Fruit fly (Drosophila melanogaster) whole organism, prepupa: Measurements from ENCODE around the gene CG34056.
A peak's percentile ranks its signal among the peaks of the same experiment; 100 is the strongest.

ENCODE experiments used
- CG10631 ChIP-seq: fragments of 200-800 bp; sonication (Bioruptor generic); optimal IDR thresholded peaks from 2 replicates; lab custom pipeline; 2016; ENCODE audit warnings: missing biosample characterization, missing genetic modification characterization
- CG10669 ChIP-seq: fragments of 200-800 bp; sonication (Bioruptor generic); optimal IDR thresholded peaks from 3 replicates; lab custom pipeline; 2018; ENCODE audit warnings: missing biosample characterization, mild to moderate bottlenecking, missing genetic modification characterization, moderate library complexity
- CG11762 ChIP-seq: fragments of 200-800 bp; sonication (Bioruptor generic); optimal IDR thresholded peaks from 3 replicates; lab custom pipeline; 2016; ENCODE audit warnings: missing biosample characterization, missing genetic modification characterization; ENCODE audit not compliant: insufficient read depth
- CG11902 ChIP-seq: fragments of 200-800 bp; sonication (Bioruptor generic); optimal IDR thresholded peaks from 3 replicates; lab custom pipeline; 2016; ENCODE audit warnings: missing biosample characterization, missing genetic modification characterization
- CG15336 ChIP-seq: fragments of 200-800 bp; sonication (Bioruptor generic); IDR thresholded peaks from 2 replicates; pipeline ENCODE4 v1.3.6; 2022; ENCODE audit warnings: missing biosample characterization, missing genetic modification characterization
- CG1621 ChIP-seq: fragments of 200-800 bp; sonication (Bioruptor generic); optimal IDR thresholded peaks from 3 replicates; lab custom pipeline; 2018; ENCODE audit warnings: missing biosample characterization, mild to moderate bottlenecking, missing genetic modification characterization
- CG16779 ChIP-seq: fragments of 200-800 bp; sonication (Bioruptor generic); optimal IDR thresholded peaks from 3 replicates; lab custom pipeline; 2017; ENCODE audit warnings: missing biosample characterization, mild to moderate bottlenecking, missing genetic modification characterization
- CG32006 ChIP-seq: fragments of 200-800 bp; sonication (Bioruptor generic); optimal IDR thresholded peaks from 3 replicates; lab custom pipeline; 2017; ENCODE audit warnings: missing biosample characterization, mild to moderate bottlenecking, missing genetic modification characterization
- CG34406 ChIP-seq: fragments of 200-800 bp; sonication (Bioruptor generic); optimal IDR thresholded peaks from 3 replicates; lab custom pipeline; 2016; ENCODE audit warnings: missing biosample characterization, missing genetic modification characterization
- CG3919 ChIP-seq: fragments of 200-800 bp; sonication (Bioruptor generic); optimal IDR thresholded peaks from 3 replicates; lab custom pipeline; 2016; ENCODE audit warnings: missing biosample characterization, missing genetic modification characterization
- CG4318 ChIP-seq: fragments of 200-800 bp; sonication (Bioruptor generic); optimal IDR thresholded peaks from 3 replicates; lab custom pipeline; 2017; ENCODE audit warnings: missing biosample characterization, mild to moderate bottlenecking, missing genetic modification characterization
- CG6163 ChIP-seq: fragments of 200-800 bp; sonication (Bioruptor generic); IDR thresholded peaks from 3 replicates; pipeline ENCODE4 v1.3.6; 2022; ENCODE audit warnings: missing biosample characterization, missing genetic modification characterization
- CG6276 ChIP-seq: fragments of 200-800 bp; sonication (Bioruptor generic); optimal IDR thresholded peaks from 2 replicates; lab custom pipeline; 2017; ENCODE audit warnings: missing biosample characterization, mild to moderate bottlenecking, missing genetic modification characterization
- CG6792 ChIP-seq: fragments of 200-800 bp; sonication (Bioruptor generic); optimal IDR thresholded peaks from 3 replicates; lab custom pipeline; 2016; ENCODE audit warnings: missing biosample characterization, missing genetic modification characterization
- CG6808 ChIP-seq: fragments of 200-800 bp; sonication (Bioruptor generic); optimal IDR thresholded peaks from 3 replicates; lab custom pipeline; 2017; ENCODE audit warnings: missing biosample characterization, missing genetic modification characterization, mild to moderate bottlenecking, moderate library complexity, missing genetic modification reagents
- CG6854 ChIP-seq: fragments of 200-800 bp; sonication (Bioruptor generic); optimal IDR thresholded peaks from 2 replicates; lab custom pipeline; 2017; ENCODE audit warnings: missing biosample characterization, mild to moderate bottlenecking, missing genetic modification characterization
- CG7368 ChIP-seq: fragments of 200-800 bp; sonication (Bioruptor generic); optimal IDR thresholded peaks from 3 replicates; lab custom pipeline; 2016; ENCODE audit warnings: missing biosample characterization, missing genetic modification characterization
- CG8119 ChIP-seq: fragments of 200-800 bp; sonication (Bioruptor generic); IDR thresholded peaks from 3 replicates; pipeline ENCODE4 v1.3.6; 2022; ENCODE audit warnings: missing biosample characterization, missing genetic modification characterization
- CG8319 ChIP-seq: fragments of 200-800 bp; sonication (Bioruptor generic); optimal IDR thresholded peaks from 3 replicates; lab custom pipeline; 2016; ENCODE audit warnings: missing biosample characterization, missing genetic modification characterization
- CG9139 ChIP-seq: fragments of 200-800 bp; sonication (Bioruptor generic); optimal IDR thresholded peaks from 3 replicates; lab custom pipeline; 2017; ENCODE audit warnings: missing biosample characterization, mild to moderate bottlenecking, missing genetic modification characterization
- Eip75B ChIP-seq: fragments of 200-800 bp; sonication (Bioruptor generic); optimal IDR thresholded peaks from 3 replicates; lab custom pipeline; 2016; ENCODE audit warnings: missing biosample characterization, missing genetic modification characterization
- Eip93F ChIP-seq: fragments of 200-800 bp; sonication (Bioruptor generic); optimal IDR thresholded peaks from 2 replicates; lab custom pipeline; 2016; ENCODE audit warnings: missing biosample characterization, mild to moderate bottlenecking, missing genetic modification characterization
- Ets21C ChIP-seq: fragments of 200-800 bp; sonication (Bioruptor generic); optimal IDR thresholded peaks from 3 replicates; lab custom pipeline; 2016; ENCODE audit warnings: missing biosample characterization, missing genetic modification characterization
- Ets96B ChIP-seq: fragments of 200-800 bp; optimal IDR thresholded peaks from 2 replicates; lab custom pipeline; 2019; ENCODE audit warnings: missing biosample characterization, mild to moderate bottlenecking, missing genetic modification characterization, moderate library complexity
- Gug ChIP-seq: fragments of 200-800 bp; sonication (Bioruptor generic); IDR thresholded peaks from 2 replicates; pipeline ENCODE4 v1.3.6; 2022; ENCODE audit warnings: missing biosample characterization, missing genetic modification characterization
- Hr38 ChIP-seq: sonication (Bioruptor generic); optimal IDR thresholded peaks from 2 replicates; lab custom pipeline; 2016; ENCODE audit warnings: missing biosample characterization, missing genetic modification characterization
- Hr39 ChIP-seq: fragments of 200-800 bp; sonication (Bioruptor generic); optimal IDR thresholded peaks from 2 replicates; lab custom pipeline; 2016; ENCODE audit warnings: missing biosample characterization, missing genetic modification characterization
- Hr4 ChIP-seq: fragments of 200-800 bp; sonication (Bioruptor generic); optimal IDR thresholded peaks from 3 replicates; lab custom pipeline; 2016; ENCODE audit warnings: missing biosample characterization, missing genetic modification characterization
- Lpt ChIP-seq: fragments of 200-800 bp; sonication (Bioruptor generic); optimal IDR thresholded peaks from 3 replicates; lab custom pipeline; 2016; ENCODE audit warnings: missing biosample characterization, missing genetic modification characterization
- Met ChIP-seq: fragments of 200-800 bp; sonication (Bioruptor generic); optimal IDR thresholded peaks from 3 replicates; lab custom pipeline; 2016; ENCODE audit warnings: missing biosample characterization, missing genetic modification characterization
- OdsH ChIP-seq: fragments of 200-800 bp; sonication (Bioruptor generic); optimal IDR thresholded peaks from 3 replicates; lab custom pipeline; 2016; ENCODE audit warnings: missing biosample characterization, missing genetic modification characterization
- Smox ChIP-seq: fragments of 200-800 bp; sonication (Bioruptor generic); optimal IDR thresholded peaks from 3 replicates; lab custom pipeline; 2016; ENCODE audit warnings: missing biosample characterization, missing genetic modification characterization
- Sox102F ChIP-seq: fragments of 200-800 bp; sonication (Bioruptor generic); optimal IDR thresholded peaks from 2 replicates; lab custom pipeline; 2016; ENCODE audit warnings: missing biosample characterization, mild to moderate bottlenecking, missing genetic modification characterization
- Sox14 ChIP-seq: fragments of 200-800 bp; sonication (Bioruptor generic); optimal IDR thresholded peaks from 3 replicates; lab custom pipeline; 2016; ENCODE audit warnings: missing biosample characterization, missing genetic modification characterization
- Sox15 ChIP-seq: fragments of 200-800 bp; sonication (Bioruptor generic); optimal IDR thresholded peaks from 3 replicates; lab custom pipeline; 2016; ENCODE audit warnings: missing biosample characterization, missing genetic modification characterization
- achi ChIP-seq: fragments of 200-800 bp; sonication (Bioruptor generic); optimal IDR thresholded peaks from 3 replicates; lab custom pipeline; 2016; ENCODE audit warnings: missing biosample characterization, missing genetic modification characterization
- acj6 ChIP-seq: fragments of 200-800 bp; sonication (Bioruptor generic); optimal IDR thresholded peaks from 3 replicates; lab custom pipeline; 2016; ENCODE audit warnings: missing biosample characterization, missing genetic modification characterization
- dac ChIP-seq: fragments of 200-800 bp; sonication (Bioruptor generic); optimal IDR thresholded peaks from 2 replicates; lab custom pipeline; 2017; ENCODE audit warnings: missing biosample characterization, mild to moderate bottlenecking, missing genetic modification characterization
- dsx ChIP-seq: fragments of 200-800 bp; optimal IDR thresholded peaks from 3 replicates; lab custom pipeline; 2019; ENCODE audit warnings: missing biosample characterization, mild to moderate bottlenecking, missing genetic modification characterization, moderate library complexity; ENCODE audit not compliant: poor library complexity, severe bottlenecking
- esn ChIP-seq: fragments of 200-800 bp; sonication (Bioruptor generic); optimal IDR thresholded peaks from 2 replicates; lab custom pipeline; 2016; ENCODE audit warnings: missing biosample characterization, mild to moderate bottlenecking, missing genetic modification characterization, moderate library complexity
- fd59A ChIP-seq: fragments of 200-800 bp; sonication (Bioruptor generic); optimal IDR thresholded peaks from 2 replicates; lab custom pipeline; 2017; ENCODE audit warnings: missing biosample characterization, mild to moderate bottlenecking, missing genetic modification characterization, missing genetic modification reagents
- fd85E ChIP-seq: fragments of 200-800 bp; sonication (Bioruptor generic); optimal IDR thresholded peaks from 3 replicates; lab custom pipeline; 2016; ENCODE audit warnings: missing biosample characterization, missing genetic modification characterization
- fkh ChIP-seq: fragments of 200-800 bp; sonication (Bioruptor generic); optimal IDR thresholded peaks from 3 replicates; lab custom pipeline; 2017; ENCODE audit warnings: missing biosample characterization, mild to moderate bottlenecking, missing genetic modification characterization, moderate library complexity
- lz ChIP-seq: fragments of 200-800 bp; sonication (Bioruptor generic); optimal IDR thresholded peaks from 3 replicates; lab custom pipeline; 2016; ENCODE audit warnings: missing biosample characterization, missing genetic modification characterization
- net ChIP-seq: fragments of 200-800 bp; sonication (Bioruptor generic); optimal IDR thresholded peaks from 3 replicates; lab custom pipeline; 2016; ENCODE audit warnings: missing biosample characterization, missing genetic modification characterization
- pdm3 ChIP-seq: fragments of 200-800 bp; sonication (Bioruptor generic); optimal IDR thresholded peaks from 3 replicates; lab custom pipeline; 2016; ENCODE audit warnings: missing biosample characterization, missing genetic modification characterization
- salr ChIP-seq, 2 experiments: fragments of 200-800 bp; sonication (Bioruptor generic); optimal IDR thresholded peaks; 3 replicates each; lab custom pipeline; 2016 to 2018; ENCODE audit warnings: missing biosample characterization in 2 of 2, missing genetic modification characterization in 2 of 2, mild to moderate bottlenecking in 1 of 2
- spab ChIP-seq: fragments of 200-800 bp; sonication (Bioruptor generic); optimal IDR thresholded peaks from 2 replicates; lab custom pipeline; 2017; ENCODE audit warnings: missing biosample characterization, mild to moderate bottlenecking, missing genetic modification characterization, missing genetic modification reagents
- ss ChIP-seq, 2 experiments: fragments of 200-800 bp; sonication (Bioruptor generic); optimal IDR thresholded peaks; 2 replicates in 1 of 2; 3 replicates in 1 of 2; lab custom pipeline; 2017 to 2018; ENCODE audit warnings: mild to moderate bottlenecking in 2 of 2, missing biosample characterization in 2 of 2, missing genetic modification characterization in 2 of 2, moderate library complexity in 1 of 2
- topi ChIP-seq: fragments of 200-800 bp; sonication (Bioruptor generic); optimal IDR thresholded peaks from 3 replicates; lab custom pipeline; 2016; ENCODE audit warnings: missing biosample characterization, missing genetic modification characterization
- vri ChIP-seq: fragments of 200-800 bp; sonication (Bioruptor generic); optimal IDR thresholded peaks from 3 replicates; lab custom pipeline; 2016; ENCODE audit warnings: missing biosample characterization, mild to moderate bottlenecking, missing genetic modification characterization

Gene CG34056

dm6 chr3L:907673-908323 lies 12.0 kb downstream of the CG34056 start:
- TF ChIP-seq CG11902 (GFP tag; lab: Kevin White, UChicago) (peak; percentile 9), Hr38 (no peak), CG15336 (GFP tag; lab: Robert Waterston, UW) (no peak), Sox15 (GFP tag; lab: Kevin White, UChicago) (no peak), Sox102F (GFP tag; lab: Kevin White, UChicago) (peak; percentile 56), Smox (GFP tag; lab: Kevin White, UChicago) (peak; percentile 53), dac (GFP tag; lab: Kevin White, UChicago) (no peak), Eip93F (GFP tag; lab: Kevin White, UChicago) (no peak), fd85E (no peak), pdm3 (GFP tag; lab: Kevin White, UChicago) (peak; percentile 41), topi (GFP tag; lab: Kevin White, UChicago) (peak; percentile 53), CG10669 (GFP tag; lab: Kevin White, UChicago) (peak; percentile 54), Ets96B (peak; percentile 38), salr (GFP tag; optimal IDR thresholded peaks at IDR 0.05; lab: Kevin White, UChicago) (peak in 1 of 2 experiments; percentile 25), CG8119 (no peak), Met (peak; percentile 62), CG6276 (no peak), CG4318 (GFP tag; lab: Kevin White, UChicago) (no peak), CG6792 (GFP tag; lab: Kevin White, UChicago) (peak; percentile 40), achi (GFP tag; lab: Kevin White, UChicago) (no peak), CG9139 (GFP tag; lab: Kevin White, UChicago) (no peak), Eip75B (peak; percentile 33), spab (GFP tag; lab: Kevin White, UChicago) (peak; percentile 2), fkh (GFP tag; lab: Kevin White, UChicago) (no peak), CG6854 (no peak), CG34406 (peak; percentile 21), CG7368 (peak; percentile 15), esn (peak; percentile 57), net (GFP tag; lab: Kevin White, UChicago) (peak; percentile 9), dsx (GFP tag; lab: Kevin White, UChicago) (peak; percentile 2), vri (GFP tag; lab: Kevin White, UChicago) (peak; percentile 52), lz (GFP tag; lab: Kevin White, UChicago) (peak; percentile 50), CG3919 (GFP tag; lab: Kevin White, UChicago) (peak; percentile 56), CG6163 (GFP tag; lab: Robert Waterston, UW) (peak; percentile 69; the same call in 1 of the 3 replicates), Ets21C (GFP tag; lab: Kevin White, UChicago) (peak; percentile 29), Lpt (GFP tag; lab: Kevin White, UChicago) (no peak), CG10631 (GFP tag; lab: Kevin White, UChicago) (no peak), CG1621 (tag; lab: Kevin White, UChicago) (peak; percentile 8), CG8319 (GFP tag; lab: Kevin White, UChicago) (peak; percentile 38), Hr39 (GFP tag; lab: Kevin White, UChicago) (peak; percentile 62), CG16779 (tag; lab: Kevin White, UChicago) (peak; percentile 5), Gug (GFP tag; lab: Robert Waterston, UW) (no peak), Hr4 (GFP tag; lab: Kevin White, UChicago) (no peak), fd59A (GFP tag; lab: Kevin White, UChicago) (peak; percentile 5), CG32006 (no peak), ss (GFP tag; optimal IDR thresholded peaks at IDR 0.05; lab: Kevin White, UChicago) (peak in 1 of 2 experiments; percentile 58), CG11762 (GFP tag; lab: Kevin White, UChicago) (no peak), acj6 (GFP tag; lab: Kevin White, UChicago) (peak; percentile 47), OdsH (GFP tag; lab: Kevin White, UChicago) (peak; percentile 21), Sox14 (GFP tag; lab: Kevin White, UChicago) (peak; percentile 20), CG6808 (peak; percentile 20)
